Fruit fly (Drosophila melanogaster) whole organism, embryonic: ENCODE measurements around the gene CG4017.
A peak's percentile ranks its signal among the peaks of the same experiment; 100 is the strongest.

Experiments
- Blimp-1 ChIP-seq: fragments of 200-800 bp; sonication (Bioruptor generic); optimal IDR thresholded peaks from 3 replicates; lab custom pipeline; 2018; ENCODE audit warnings: missing biosample characterization, missing genetic modification characterization, mild to moderate bottlenecking, moderate library complexity, missing genetic modification reagents
- CG10321 ChIP-seq: fragments of 200-800 bp; sonication (Bioruptor generic); IDR thresholded peaks from 2 replicates; pipeline ENCODE4 v1.3.6; 2022; ENCODE audit warnings: missing biosample characterization, missing genetic modification characterization
- CG10654 ChIP-seq: fragments of 200-800 bp; sonication (Bioruptor generic); optimal IDR thresholded peaks from 2 replicates; lab custom pipeline; 2016; ENCODE audit warnings: missing biosample characterization, missing genetic modification characterization
- CG11093 ChIP-seq: fragments of 200-800 bp; sonication (Bioruptor generic); IDR thresholded peaks from 3 replicates; pipeline ENCODE4 v1.3.6; 2022; ENCODE audit warnings: missing biosample characterization, missing genetic modification characterization
- CG11504 ChIP-seq: fragments of 200-800 bp; sonication (Bioruptor generic); optimal IDR thresholded peaks from 3 replicates; lab custom pipeline; 2019; ENCODE audit warnings: missing biosample characterization, mild to moderate bottlenecking, missing genetic modification characterization, moderate library complexity
- CG11695 ChIP-seq: fragments of 200-800 bp; sonication (Bioruptor generic); IDR thresholded peaks from 3 replicates; pipeline ENCODE4 v1.3.6; 2022; ENCODE audit warnings: missing biosample characterization, missing genetic modification characterization
- CG12942 ChIP-seq: fragments of 200-800 bp; sonication (Bioruptor generic); optimal IDR thresholded peaks from 3 replicates; lab custom pipeline; 2016; ENCODE audit warnings: missing biosample characterization, missing genetic modification characterization
- CG14050 ChIP-seq: fragments of 200-800 bp; sonication (Bioruptor generic); IDR thresholded peaks from 3 replicates; pipeline ENCODE4 v1.3.6; 2022; ENCODE audit warnings: missing biosample characterization, missing genetic modification characterization
- CG1529 ChIP-seq: fragments of 200-800 bp; sonication (Bioruptor generic); optimal IDR thresholded peaks from 3 replicates; lab custom pipeline; 2018; ENCODE audit warnings: missing biosample characterization, missing genetic modification characterization
- CG15479 ChIP-seq: fragments of 200-800 bp; sonication (Bioruptor generic); optimal IDR thresholded peaks from 3 replicates; lab custom pipeline; 2019; ENCODE audit warnings: missing biosample characterization, mild to moderate bottlenecking, missing genetic modification characterization, moderate library complexity
- CG18599 ChIP-seq: fragments of 200-800 bp; sonication (Bioruptor generic); optimal IDR thresholded peaks from 3 replicates; lab custom pipeline; 2017; ENCODE audit warnings: missing biosample characterization, missing genetic modification characterization, mild to moderate bottlenecking, moderate library complexity, missing genetic modification reagents
- CG2120 ChIP-seq: fragments of 200-800 bp; sonication (Bioruptor generic); optimal IDR thresholded peaks from 3 replicates; lab custom pipeline; 2016; ENCODE audit warnings: missing biosample characterization, missing genetic modification characterization
- CG2678 ChIP-seq: fragments of 200-800 bp; sonication (Bioruptor generic); optimal IDR thresholded peaks from 3 replicates; lab custom pipeline; 2019; ENCODE audit warnings: missing biosample characterization, mild to moderate bottlenecking, missing genetic modification characterization, moderate library complexity
- CG30403 ChIP-seq: fragments of 200-800 bp; sonication (Bioruptor generic); optimal IDR thresholded peaks from 3 replicates; lab custom pipeline; 2016; ENCODE audit warnings: missing biosample characterization, missing genetic modification characterization
- CG31441 ChIP-seq: fragments of 200-800 bp; sonication (Bioruptor generic); IDR thresholded peaks from 2 replicates; pipeline ENCODE4 v1.3.6; 2022; ENCODE audit warnings: missing biosample characterization, missing genetic modification characterization
- CG6272 ChIP-seq: fragments of 200-800 bp; sonication (Bioruptor generic); IDR thresholded peaks from 2 replicates; pipeline ENCODE4 v1.3.6; 2022; ENCODE audit warnings: missing biosample characterization, missing genetic modification characterization
- CG7745 ChIP-seq: fragments of 200-800 bp; sonication (Bioruptor generic); optimal IDR thresholded peaks from 2 replicates; lab custom pipeline; 2018; ENCODE audit warnings: missing biosample characterization, mild to moderate bottlenecking, missing genetic modification characterization, moderate library complexity
- CG9215 ChIP-seq: fragments of 200-800 bp; sonication (Bioruptor generic); IDR thresholded peaks from 2 replicates; pipeline ENCODE4 v1.3.6; 2022; ENCODE audit warnings: missing biosample characterization, missing genetic modification characterization
- CG9817 ChIP-seq: fragments of 200-800 bp; sonication (Bioruptor generic); optimal IDR thresholded peaks from 2 replicates; lab custom pipeline; 2018; ENCODE audit warnings: missing biosample characterization, mild to moderate bottlenecking, missing genetic modification characterization, moderate library complexity
- Camta ChIP-seq: fragments of 200-800 bp; sonication (Bioruptor generic); optimal IDR thresholded peaks from 2 replicates; lab custom pipeline; 2016; ENCODE audit warnings: missing biosample characterization, missing genetic modification characterization
- D19B ChIP-seq: fragments of 200-800 bp; sonication (Bioruptor generic); optimal IDR thresholded peaks from 2 replicates; lab custom pipeline; 2017; ENCODE audit warnings: missing biosample characterization, mild to moderate bottlenecking, missing genetic modification characterization
- Dll ChIP-seq: fragments of 200-800 bp; sonication (Bioruptor generic); IDR thresholded peaks from 4 replicates; pipeline ENCODE4 v1.3.6; 2022; ENCODE audit warnings: missing biosample characterization, missing genetic modification characterization; ENCODE audit not compliant: partially characterized antibody
- E2f1 ChIP-seq: fragments of 200-800 bp; sonication (Bioruptor generic); IDR thresholded peaks from 2 replicates; pipeline ENCODE4 v1.3.6; 2022; ENCODE audit warnings: missing biosample characterization, missing genetic modification characterization
- Ets65A ChIP-seq: fragments of 200-800 bp; sonication (Bioruptor generic); peaks from one replicate; lab custom pipeline; 2016; ENCODE audit warnings: missing biosample characterization, missing genetic modification characterization
- H15 ChIP-seq: fragments of 200-800 bp; sonication (Bioruptor generic); IDR thresholded peaks from 3 replicates; pipeline ENCODE4 v1.3.6; 2022; ENCODE audit warnings: missing biosample characterization, missing genetic modification characterization
- Hr39 ChIP-seq: fragments of >200 bp; optimal IDR thresholded peaks from 2 replicates; lab custom pipeline; 2017
- Med ChIP-seq: fragments of 200-800 bp; sonication (Bioruptor generic); peaks from one replicate; lab custom pipeline; 2016; ENCODE audit warnings: missing biosample characterization, missing genetic modification characterization, mild to moderate bottlenecking, inconsistent platforms, moderate library complexity
- Neu2 ChIP-seq: fragments of 200-800 bp; sonication (Bioruptor generic); optimal IDR thresholded peaks from 3 replicates; lab custom pipeline; 2016; ENCODE audit warnings: missing biosample characterization, missing genetic modification characterization, borderline replicate concordance
- Sox100B ChIP-seq: fragments of 200-800 bp; sonication (Bioruptor generic); optimal IDR thresholded peaks from 3 replicates; lab custom pipeline; 2018; ENCODE audit warnings: missing biosample characterization, mild to moderate bottlenecking, missing genetic modification characterization
- TFAM ChIP-seq: fragments of 200-800 bp; sonication (Bioruptor generic); optimal IDR thresholded peaks from 2 replicates; lab custom pipeline; 2017; ENCODE audit warnings: missing biosample characterization, missing genetic modification characterization, inconsistent platforms
- amos ChIP-seq: fragments of 200-800 bp; sonication (Bioruptor generic); IDR thresholded peaks from 2 replicates; pipeline ENCODE4 v1.3.6; 2022; ENCODE audit warnings: missing biosample characterization, missing genetic modification characterization; ENCODE audit not compliant: partially characterized antibody
- caup ChIP-seq: fragments of 200-800 bp; sonication (Bioruptor generic); optimal IDR thresholded peaks from 3 replicates; lab custom pipeline; 2017; ENCODE audit warnings: missing biosample characterization, mild to moderate bottlenecking, missing genetic modification characterization, moderate library complexity; ENCODE audit not compliant: severe bottlenecking
- esg ChIP-seq: fragments of 200-800 bp; sonication (Bioruptor generic); conservative IDR thresholded peaks from 2 replicates; pipeline ENCODE4 v1.3.6; 2022; ENCODE audit warnings: missing biosample characterization, missing genetic modification characterization
- eyg ChIP-seq: fragments of 200-800 bp; sonication (Bioruptor generic); optimal IDR thresholded peaks from 3 replicates; lab custom pipeline; 2016; ENCODE audit warnings: missing biosample characterization, missing genetic modification characterization
- ftz-f1 ChIP-seq: fragments of 200-800 bp; sonication (Bioruptor generic); optimal IDR thresholded peaks from 2 replicates; lab custom pipeline; 2016; ENCODE audit warnings: missing biosample characterization, missing genetic modification characterization
- gem ChIP-seq: fragments of 200-800 bp; sonication (Bioruptor generic); optimal IDR thresholded peaks from 2 replicates; lab custom pipeline; 2019; ENCODE audit warnings: missing biosample characterization, mild to moderate bottlenecking, missing genetic modification characterization, moderate library complexity
- klu ChIP-seq: fragments of 200-800 bp; sonication (Bioruptor generic); IDR thresholded peaks from 2 replicates; pipeline ENCODE4 v1.3.6; 2022; ENCODE audit warnings: missing biosample characterization, missing genetic modification characterization
- nerfin-1 ChIP-seq: fragments of 200-800 bp; sonication (Bioruptor generic); optimal IDR thresholded peaks from 3 replicates; lab custom pipeline; 2019; ENCODE audit warnings: missing biosample characterization, mild to moderate bottlenecking, missing genetic modification characterization, moderate library complexity
- nmo ChIP-seq: fragments of 200-800 bp; sonication (Bioruptor generic); optimal IDR thresholded peaks from 2 replicates; lab custom pipeline; 2018; ENCODE audit warnings: missing biosample characterization, mild to moderate bottlenecking, missing genetic modification characterization, moderate library complexity
- oc ChIP-seq: fragments of 200-800 bp; sonication (Bioruptor generic); optimal IDR thresholded peaks from 2 replicates; lab custom pipeline; 2018; ENCODE audit warnings: missing biosample characterization, mild to moderate bottlenecking, missing genetic modification characterization, moderate library complexity
- ranshi ChIP-seq: fragments of 200-800 bp; sonication (Bioruptor generic); IDR thresholded peaks from 2 replicates; pipeline ENCODE4 v1.3.6; 2022; ENCODE audit warnings: missing biosample characterization, missing genetic modification characterization
- run ChIP-seq: fragments of 200-800 bp; sonication (Bioruptor generic); optimal IDR thresholded peaks from 3 replicates; lab custom pipeline; 2018; ENCODE audit warnings: missing biosample characterization, mild to moderate bottlenecking, missing genetic modification characterization
- sc ChIP-seq, 3 experiments: fragments of >200 bp in 2 of 3; fragments of 200-800 bp in 1 of 3; sonication (Bioruptor generic) in 1 of 3; optimal IDR thresholded peaks; 2 replicates in 2 of 3; 3 replicates in 1 of 3; lab custom pipeline; 2017; ENCODE audit warnings: mild to moderate bottlenecking in 1 of 3, missing biosample characterization in 1 of 3, missing genetic modification characterization in 1 of 3, missing genetic modification reagents in 1 of 3
- sens-2 ChIP-seq: fragments of 200-800 bp; sonication (Bioruptor generic); IDR thresholded peaks from 2 replicates; pipeline ENCODE4 v1.3.6; 2022; ENCODE audit warnings: missing biosample characterization, missing genetic modification characterization
- slp2 ChIP-seq: fragments of 200-800 bp; sonication (Bioruptor generic); optimal IDR thresholded peaks from 2 replicates; lab custom pipeline; 2016; ENCODE audit warnings: missing biosample characterization, missing genetic modification characterization
- sna ChIP-seq: fragments of 200-800 bp; sonication (Bioruptor generic); IDR thresholded peaks from 2 replicates; pipeline ENCODE4 v1.3.6; 2022; ENCODE audit warnings: missing biosample characterization, missing genetic modification characterization; ENCODE audit not compliant: partially characterized antibody
- toy ChIP-seq: fragments of 200-800 bp; sonication (Bioruptor generic); IDR thresholded peaks from 2 replicates; pipeline ENCODE4 v1.3.6; 2022; ENCODE audit warnings: missing biosample characterization, missing genetic modification characterization
- vnd ChIP-seq: fragments of 200-800 bp; sonication (Bioruptor generic); IDR thresholded peaks from 3 replicates; pipeline ENCODE4 v1.3.6; 2022; ENCODE audit warnings: missing biosample characterization, missing genetic modification characterization; ENCODE audit not compliant: partially characterized antibody

Gene CG4017

dm6 chr2L:9736000-9736695 is 30.7 kb upstream of the CG4017 start, which contains the start of gene CG13117 (continued):
- TF ChIP-seq Dll (GFP tag; lab: Robert Waterston, UW) (peak; percentile 37; the same call in 2 of the 4 replicates), Sox100B (no peak), CG15479 (GFP tag; lab: Kevin White, UChicago) (no peak), CG11695 (GFP tag; lab: Robert Waterston, UW) (no peak), sna (0 out of 2 replicates have a peak, but pooled peaks have one; percentile 1), CG1529 (no peak), toy (GFP tag; lab: Robert Waterston, UW) (no peak), esg (GFP tag; lab: Robert Waterston, UW) (no peak), CG10654 (no peak), sens-2 (GFP tag; lab: Robert Waterston, UW) (no peak)

- TF ChIP-seq Ets65A (GFP tag; lab: Kevin White, UChicago) (peak; percentile 70), CG6272 (no peak), oc (tag; lab: Kevin White, UChicago) (no peak), H15 (GFP tag; lab: Robert Waterston, UW) (peak; percentile 21; the same call in 1 of the 3 replicates), CG12942 (no peak), caup (GFP tag; lab: Kevin White, UChicago) (no peak), amos (GFP tag; lab: Robert Waterston, UW) (no peak), ranshi (no peak), slp2 (GFP tag; lab: Kevin White, UChicago) (no peak), Med (GFP tag; lab: Kevin White, UChicago) (peak; percentile 45), CG11504 (tag; lab: Kevin White, UChicago) (no peak), CG7745 (tag; lab: Kevin White, UChicago) (no peak)
- TF ChIP-seq, all 482 proteins: peak for 3
Observed at dm6 chr2L:9737360-9737759, 29.5 kb upstream of the CG4017 start.

- TF ChIP-seq ftz-f1 (no peak), Blimp-1 (peak; percentile 8), nerfin-1 (tag; lab: Kevin White, UChicago) (no peak), nmo (peak; percentile 25), CG31441 (GFP tag; lab: Robert Waterston, UW) (peak; percentile 45; the same call in 1 of the 2 replicates), Hr39 (lab: Kevin White, UChicago) (no peak), klu (GFP tag; lab: Robert Waterston, UW) (no peak), CG10321 (GFP tag; lab: Robert Waterston, UW) (no peak), D19B (GFP tag; lab: Kevin White, UChicago) (no peak), vnd (GFP tag; lab: Robert Waterston, UW) (no peak), CG2120 (peak; percentile 2), CG30403 (peak; percentile 35), CG2678 (peak; percentile 37), Camta (GFP tag; lab: Kevin White, UChicago) (no peak), gem (peak; percentile 46), sc (optimal IDR thresholded peaks at IDR 0.05; lab: Kevin White, UChicago) (no peak), sc (GFP tag; optimal IDR thresholded peaks at IDR 0.05; lab: Kevin White, UChicago) (no peak), CG11093 (GFP tag; lab: Robert Waterston, UW) (no peak), Neu2 (GFP tag; lab: Kevin White, UChicago) (no peak), CG9215 (GFP tag; lab: Robert Waterston, UW) (no peak), TFAM (GFP tag; lab: Kevin White, UChicago) (no peak), CG14050 (GFP tag; lab: Robert Waterston, UW) (no peak), run (tag; lab: Kevin White, UChicago) (no peak), CG18599 (no peak), E2f1 (GFP tag; lab: Robert Waterston, UW) (no peak), eyg (GFP tag; lab: Kevin White, UChicago) (no peak), CG9817 (no peak)
Observed at dm6 chr2L:9737803-9738202, 29.1 kb upstream of the CG4017 start.
